Fruit fly (Drosophila melanogaster) whole organism, adult: Measurements from ENCODE around the gene Mvl.
A peak's percentile ranks its signal among the peaks of the same experiment; 100 is the strongest.

Source experiments
- CG11617 ChIP-seq: fragments of 200-800 bp; sonication (Bioruptor generic); optimal IDR thresholded peaks from 2 replicates; lab custom pipeline; 2017; ENCODE audit warnings: mild to moderate bottlenecking, missing biosample characterization, missing genetic modification reagents, missing genetic modification characterization
- CG12768 ChIP-seq: fragments of 200-800 bp; sonication (Bioruptor generic); optimal IDR thresholded peaks from 2 replicates; lab custom pipeline; 2017; ENCODE audit warnings: missing biosample characterization, missing genetic modification characterization, mild to moderate bottlenecking, moderate library complexity, missing genetic modification reagents
- CG14711 ChIP-seq: fragments of 200-800 bp; sonication (Bioruptor generic); optimal IDR thresholded peaks from 2 replicates; lab custom pipeline; 2018; ENCODE audit warnings: missing biosample characterization, mild to moderate bottlenecking, missing genetic modification characterization, moderate library complexity
- CG1620 ChIP-seq: fragments of 200-800 bp; sonication (Bioruptor generic); optimal IDR thresholded peaks from 2 replicates; lab custom pipeline; 2016; ENCODE audit warnings: missing biosample characterization, missing genetic modification characterization
- CG33017 ChIP-seq: fragments of 200-800 bp; sonication (Bioruptor generic); optimal IDR thresholded peaks from 2 replicates; lab custom pipeline; 2018; ENCODE audit warnings: missing biosample characterization, mild to moderate bottlenecking, missing genetic modification characterization, moderate library complexity
- CG5204 ChIP-seq: fragments of 200-800 bp; sonication (Bioruptor generic); optimal IDR thresholded peaks from 2 replicates; lab custom pipeline; 2016; ENCODE audit warnings: missing biosample characterization, missing genetic modification characterization
- CG7045 ChIP-seq: fragments of 200-800 bp; sonication (Bioruptor generic); optimal IDR thresholded peaks from 2 replicates; lab custom pipeline; 2017; ENCODE audit warnings: missing biosample characterization, mild to moderate bottlenecking, missing genetic modification characterization
- CG7101 ChIP-seq: fragments of 200-800 bp; sonication (Bioruptor generic); optimal IDR thresholded peaks from 2 replicates; lab custom pipeline; 2018; ENCODE audit warnings: missing biosample characterization, mild to moderate bottlenecking, missing genetic modification characterization, moderate library complexity
- Clk ChIP-seq: fragments of 200-800 bp; sonication (Bioruptor generic); optimal IDR thresholded peaks from 2 replicates; lab custom pipeline; 2017; ENCODE audit warnings: missing biosample characterization, missing genetic modification characterization
- Crg-1 ChIP-seq: fragments of 200-800 bp; sonication (Bioruptor generic); optimal IDR thresholded peaks from 2 replicates; lab custom pipeline; 2016; ENCODE audit warnings: missing biosample characterization, missing genetic modification characterization
- Hr96 ChIP-seq: fragments of 200-800 bp; sonication (Bioruptor generic); optimal IDR thresholded peaks from 2 replicates; lab custom pipeline; 2016; ENCODE audit warnings: missing biosample characterization, missing genetic modification characterization
- Mnt ChIP-seq: fragments of 200-800 bp; sonication (Bioruptor generic); optimal IDR thresholded peaks from 2 replicates; lab custom pipeline; 2016; ENCODE audit warnings: missing biosample characterization, mild to moderate bottlenecking, missing genetic modification characterization
- bab1 ChIP-seq: fragments of 200-800 bp; sonication (Bioruptor generic); optimal IDR thresholded peaks from 3 replicates; lab custom pipeline; 2019; ENCODE audit warnings: missing biosample characterization, mild to moderate bottlenecking, missing genetic modification characterization, moderate library complexity
- cic ChIP-seq: fragments of 200-800 bp; sonication (Bioruptor generic); optimal IDR thresholded peaks from 2 replicates; lab custom pipeline; 2017; ENCODE audit warnings: missing biosample characterization, mild to moderate bottlenecking, missing genetic modification characterization, moderate library complexity
- cnc ChIP-seq, 2 experiments: fragments of >200 bp; optimal IDR thresholded peaks; 2 replicates each; lab custom pipeline; 2017
- kay ChIP-seq: fragments of 200-800 bp; sonication (Bioruptor generic); peaks from one replicate; lab custom pipeline; 2016; ENCODE audit warnings: missing biosample characterization, missing genetic modification characterization, borderline replicate concordance
- ovo ChIP-seq: fragments of 200-800 bp; sonication (Bioruptor generic); optimal IDR thresholded peaks from 2 replicates; lab custom pipeline; 2016; ENCODE audit warnings: missing biosample characterization, missing genetic modification characterization
- pad ChIP-seq: fragments of 200-800 bp; sonication (Bioruptor generic); optimal IDR thresholded peaks from 3 replicates; lab custom pipeline; 2017; ENCODE audit warnings: missing biosample characterization, missing genetic modification characterization, mild to moderate bottlenecking, moderate library complexity, missing genetic modification reagents
- tj ChIP-seq: fragments of 200-800 bp; sonication (Bioruptor generic); optimal IDR thresholded peaks from 3 replicates; lab custom pipeline; 2017; ENCODE audit warnings: missing biosample characterization, mild to moderate bottlenecking, missing genetic modification characterization, moderate library complexity
- toe ChIP-seq: fragments of 200-800 bp; sonication (Bioruptor generic); optimal IDR thresholded peaks from 2 replicates; lab custom pipeline; 2016; ENCODE audit warnings: missing biosample characterization, missing genetic modification characterization

Mvl gene

dm6 chr3R:21078211-21078610 lies 17.6 kb upstream of the Mvl start:
- TF ChIP-seq Mnt (GFP tag; lab: Kevin White, UChicago) (no peak), CG11617 (GFP tag; lab: Kevin White, UChicago) (no peak), CG33017 (no peak), Hr96 (GFP tag; lab: Kevin White, UChicago) (no peak), kay (no peak), CG5204 (GFP tag; lab: Kevin White, UChicago) (no peak), cic (GFP tag; lab: Kevin White, UChicago) (no peak), Crg-1 (no peak), cnc (optimal IDR thresholded peaks at IDR 0.05; lab: Kevin White, UChicago) (no peak), CG12768 (no peak), tj (GFP tag; lab: Kevin White, UChicago) (no peak), CG7045 (GFP tag; lab: Kevin White, UChicago) (no peak), CG7101 (tag; lab: Kevin White, UChicago) (no peak), pad (GFP tag; lab: Kevin White, UChicago) (no peak), CG1620 (no peak), toe (GFP tag; lab: Kevin White, UChicago) (no peak), CG14711 (no peak)

DNA sequence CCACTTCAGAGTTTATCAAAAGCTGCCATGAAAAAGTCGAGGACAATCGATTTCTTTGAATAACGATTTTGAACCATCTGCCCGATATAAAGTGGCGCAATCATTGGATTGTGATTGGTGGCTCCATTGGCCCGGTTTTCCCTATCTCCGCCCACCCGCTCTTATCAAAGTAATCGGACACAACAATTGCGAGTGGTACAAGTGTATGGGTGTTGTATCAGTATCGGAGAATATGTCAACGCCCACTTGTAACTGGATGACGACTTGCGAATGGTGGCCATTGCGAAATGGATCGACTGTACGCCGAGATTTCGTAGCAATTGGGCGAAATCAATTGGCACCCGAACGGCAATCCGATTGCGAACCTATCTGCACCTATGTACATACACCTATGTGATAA lies 17.0 kb upstream of the Mvl start:
- TF ChIP-seq bab1 (GFP tag; lab: Kevin White, UChicago) (no peak), ovo (no peak), Crg-1 (no peak), toe (GFP tag; lab: Kevin White, UChicago) (no peak), Clk (GFP tag; lab: Kevin White, UChicago) (no peak), CG12768 (no peak), Hr96 (GFP tag; lab: Kevin White, UChicago) (no peak), cnc (optimal IDR thresholded peaks at IDR 0.05; lab: Kevin White, UChicago) (no peak), CG14711 (no peak), CG7045 (GFP tag; lab: Kevin White, UChicago) (no peak), CG11617 (GFP tag; lab: Kevin White, UChicago) (no peak), CG33017 (no peak)

- no peak for TF ChIP-seq CG7045 (GFP tag; lab: Kevin White, UChicago)
- TF ChIP-seq CG11617 (GFP tag; lab: Kevin White, UChicago): no peak
- no peak for TF ChIP-seq tj (GFP tag; lab: Kevin White, UChicago)
- TF ChIP-seq CG33017: no peak
- no peak for TF ChIP-seq Crg-1
- no peak for TF ChIP-seq bab1 (GFP tag; lab: Kevin White, UChicago)
- TF ChIP-seq CG14711: no peak
- TF ChIP-seq pad (GFP tag; lab: Kevin White, UChicago): no peak
- TF ChIP-seq cnc (optimal IDR thresholded peaks at IDR 0.05; lab: Kevin White, UChicago): no peak
- TF ChIP-seq CG1620: no peak
- TF ChIP-seq ovo: no peak
- TF ChIP-seq CG12768: no peak
- TF ChIP-seq Mnt (GFP tag; lab: Kevin White, UChicago): no peak
- no peak for TF ChIP-seq Hr96 (GFP tag; lab: Kevin White, UChicago)
- TF ChIP-seq CG5204 (GFP tag; lab: Kevin White, UChicago): no peak
- TF ChIP-seq toe (GFP tag; lab: Kevin White, UChicago): no peak
These were observed 13.1 kb upstream of the Mvl start, which contains the start of gene dmrt93B for dm6 chr3R:21073707-21074106. dmrt93B (plus strand) TSS chr3R:21074007.

dm6 chr3R:21073141-21073540 lies 12.5 kb upstream of the Mvl start, which contains the start of gene r-l:
r-l (minus strand) TSS chr3R:21073319.
- TF ChIP-seq bab1 (GFP tag; lab: Kevin White, UChicago) (peak; percentile 64), CG7101 (tag; lab: Kevin White, UChicago) (peak; percentile 6), CG12768 (no peak), Mnt (GFP tag; lab: Kevin White, UChicago) (peak; percentile 67), tj (GFP tag; lab: Kevin White, UChicago) (no peak)

DNA sequence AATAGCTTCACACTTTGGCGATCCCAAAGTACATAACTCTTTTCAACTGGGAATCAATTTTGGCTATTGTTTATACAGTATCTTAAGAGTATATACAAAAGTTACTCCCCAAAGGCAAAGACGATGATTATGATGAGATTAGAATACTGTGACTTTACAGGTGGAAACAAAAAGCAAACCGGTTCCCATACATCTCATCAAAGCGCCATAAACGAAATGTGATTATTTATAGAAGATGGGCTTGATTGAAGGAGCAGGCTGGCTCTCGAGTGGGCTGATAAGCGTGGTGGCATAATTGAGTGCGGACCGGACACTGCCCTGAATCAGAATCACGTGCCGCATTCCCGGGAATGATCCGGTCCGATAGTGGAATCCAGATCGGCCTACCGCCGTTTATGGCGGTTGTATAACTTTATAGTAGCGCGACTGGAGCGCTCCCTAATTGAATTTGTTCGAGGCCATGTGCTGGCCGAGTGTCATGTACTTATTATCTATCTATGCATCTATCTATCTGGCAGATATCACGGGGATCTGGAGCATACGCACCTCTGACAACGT lies 11.4 kb upstream of the Mvl start:
- TF ChIP-seq CG14711 (no peak), CG7101 (tag; lab: Kevin White, UChicago) (no peak), CG12768 (no peak), cnc (optimal IDR thresholded peaks at IDR 0.05; lab: Kevin White, UChicago) (no peak), ovo (no peak), CG7045 (GFP tag; lab: Kevin White, UChicago) (no peak), Mnt (GFP tag; lab: Kevin White, UChicago) (no peak), kay (no peak), Hr96 (GFP tag; lab: Kevin White, UChicago) (no peak), CG5204 (GFP tag; lab: Kevin White, UChicago) (no peak), CG1620 (no peak), Crg-1 (no peak), cic (GFP tag; lab: Kevin White, UChicago) (no peak), Clk (GFP tag; lab: Kevin White, UChicago) (no peak)

dm6 chr3R:21071312-21071711 lies 10.7 kb upstream of the Mvl start:
- TF ChIP-seq tj (GFP tag; lab: Kevin White, UChicago): no peak
- TF ChIP-seq CG7101 (tag; lab: Kevin White, UChicago): no peak
- TF ChIP-seq cic (GFP tag; lab: Kevin White, UChicago): no peak
- no peak for TF ChIP-seq CG12768
- no peak for TF ChIP-seq Crg-1
- TF ChIP-seq CG5204 (GFP tag; lab: Kevin White, UChicago): no peak
- TF ChIP-seq Hr96 (GFP tag; lab: Kevin White, UChicago): no peak
- no peak for TF ChIP-seq Clk (GFP tag; lab: Kevin White, UChicago)
- no peak for TF ChIP-seq CG1620
- no peak for TF ChIP-seq Mnt (GFP tag; lab: Kevin White, UChicago)
- no peak for TF ChIP-seq bab1 (GFP tag; lab: Kevin White, UChicago)
- TF ChIP-seq toe (GFP tag; lab: Kevin White, UChicago): no peak
- TF ChIP-seq CG7045 (GFP tag; lab: Kevin White, UChicago): no peak
- TF ChIP-seq CG11617 (GFP tag; lab: Kevin White, UChicago): no peak
- no peak for TF ChIP-seq CG33017
- no peak for TF ChIP-seq cnc (optimal IDR thresholded peaks at IDR 0.05; lab: Kevin White, UChicago)
- TF ChIP-seq pad (GFP tag; lab: Kevin White, UChicago): no peak
- no peak for TF ChIP-seq ovo
- TF ChIP-seq kay: no peak
